Worm (Caenorhabditis elegans) whole organism, midembryonic: ENCODE data around the gene F22H10.2.

ENCODE experiments used
- T22C8.4 ChIP-seq: fragments of 200-800 bp; sonication (Bioruptor generic); IDR thresholded peaks from 2 replicates; pipeline ENCODE4 v1.3.6; 2022; ENCODE audit warnings: missing genetic modification characterization, missing compliant biosample characterization
- cog-1 ChIP-seq: sonication (generic microtip); optimal IDR thresholded peaks from 2 replicates; lab custom pipeline; 2016; ENCODE audit warnings: missing genetic modification characterization, missing compliant biosample characterization
- flt-1 ChIP-seq: fragments of 200-800 bp; sonication (Bioruptor generic); IDR thresholded peaks from 2 replicates; pipeline ENCODE4 v1.3.6; 2022; ENCODE audit warnings: missing genetic modification characterization, missing compliant biosample characterization
- med-1 ChIP-seq: sonication (generic microtip); optimal IDR thresholded peaks from 2 replicates; lab custom pipeline; 2017; ENCODE audit warnings: missing genetic modification characterization, mild to moderate bottlenecking, missing compliant biosample characterization, antibody characterized with exemption, missing genetic modification reagents; ENCODE audit not compliant: insufficient read depth
- ref-1 ChIP-seq: fragments of 200-800 bp; sonication (Bioruptor generic); conservative IDR thresholded peaks from 2 replicates; pipeline ENCODE4 v1.3.6; 2022; ENCODE audit warnings: missing genetic modification reagents, missing genetic modification characterization, missing compliant biosample characterization
- ztf-29 ChIP-seq: fragments of 200-800 bp; sonication (Bioruptor generic); IDR thresholded peaks from 2 replicates; pipeline ENCODE4 v1.3.6; 2022; ENCODE audit warnings: missing genetic modification reagents, missing genetic modification characterization, missing compliant biosample characterization

DNA sequence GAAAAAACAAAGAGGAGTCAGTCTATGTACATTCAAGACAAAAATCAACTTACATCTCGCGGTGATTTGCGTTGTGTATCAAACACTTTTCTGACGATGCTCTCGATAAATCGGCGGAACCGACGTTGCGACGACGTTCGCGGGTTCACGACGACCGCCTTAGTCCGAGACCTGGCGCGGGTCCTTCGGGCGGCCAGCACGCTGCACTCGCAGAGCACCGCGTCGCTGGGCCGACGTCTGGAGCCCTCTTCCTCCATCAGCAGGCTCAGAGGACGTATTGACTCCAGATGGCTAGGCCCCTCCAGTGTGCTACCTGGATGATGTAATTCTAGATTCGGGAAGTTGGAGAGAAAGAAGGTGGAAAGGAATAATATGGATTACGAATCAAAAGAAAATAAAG, 36.1 kb upstream of the F22H10.2 start:
- no peak for TF ChIP-seq cog-1 (tag; lab: Kevin White, UChicago)
- no peak for TF ChIP-seq ztf-29 (GFP tag; lab: Robert Waterston, UW)
- no peak for TF ChIP-seq T22C8.4
- TF ChIP-seq ref-1 (GFP tag; lab: Robert Waterston, UW): no peak
- TF ChIP-seq flt-1 (GFP tag; lab: Robert Waterston, UW): no peak
- TF ChIP-seq med-1 (GFP tag; lab: Kevin White, UChicago): no peak
